Worm (Caenorhabditis elegans): Measurements from ENCODE around the gene Y71H2AM.14.

The Y71H2AM.14 gene

DNA sequence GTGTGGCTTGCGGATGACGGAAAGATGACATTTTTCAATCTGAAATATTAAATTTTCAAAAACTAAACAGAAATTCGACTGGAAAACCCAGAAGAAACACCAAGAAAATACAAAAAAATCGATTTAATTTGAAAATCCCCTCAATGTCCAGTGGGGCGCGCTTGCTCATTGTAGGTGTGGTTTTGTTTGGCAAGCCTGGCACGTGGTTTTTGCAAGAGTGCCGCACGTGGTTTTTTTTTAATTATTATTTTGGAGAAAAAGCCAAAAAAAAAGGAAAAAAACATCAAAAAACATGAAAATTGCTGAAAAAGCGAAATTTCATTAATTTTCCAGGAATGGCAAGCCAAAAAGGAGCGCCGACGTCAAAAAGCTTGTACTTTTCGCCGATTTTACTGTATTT lies 22.2 kb upstream of the Y71H2AM.14 start, which contains the start of gene swsn-3 (continued):
- TF ChIP-seq ztf-1 (GFP tag; conservative IDR thresholded peaks at IDR 0.05) (no peak), nhr-25 (tag; optimal IDR thresholded peaks at IDR 0.05) (peak; percentile 89), skn-1 (tag; optimal IDR thresholded peaks at IDR 0.05) (peak; percentile 55), gmeb-1 (tag; optimal IDR thresholded peaks at IDR 0.05) (peak; percentile 89), blmp-1 (tag; optimal IDR thresholded peaks at IDR 0.05; ENCODE audit: insufficient read depth) (peak; percentile 39), nhr-11 (tag; optimal IDR thresholded peaks at IDR 0.05) (no peak), crh-2 (tag; optimal IDR thresholded peaks at IDR 0.05) (peak; percentile 91), mdl-1 (tag; optimal IDR thresholded peaks at IDR 0.05) (peak; percentile 55 to 71), snpc-4 (tag; optimal IDR thresholded peaks at IDR 0.05) (peak; percentile 70), alr-1 (tag; optimal IDR thresholded peaks at IDR 0.05) (no peak)

- TF ChIP-seq lsy-2 (tag; optimal IDR thresholded peaks at IDR 0.05) = no peak
- peak; percentile 58 for TF ChIP-seq sma-9 (GFP tag; optimal IDR thresholded peaks at IDR 0.05)
- no peak for TF ChIP-seq sma-9 (tag; optimal IDR thresholded peaks at IDR 0.05)
- TF ChIP-seq mbf-1 (tag; optimal IDR thresholded peaks at IDR 0.05) = no peak
- peak; percentile 59 for TF ChIP-seq F13H6.1 (tag; optimal IDR thresholded peaks at IDR 0.05)
- peak; percentile 88 for TF ChIP-seq fos-1 (tag; optimal IDR thresholded peaks at IDR 0.05)
- TF ChIP-seq ceh-16 (tag; optimal IDR thresholded peaks at IDR 0.05) = no peak
- no peak for TF ChIP-seq mab-5 (tag; optimal IDR thresholded peaks at IDR 0.05)
- TF ChIP-seq crh-2 (tag; optimal IDR thresholded peaks at IDR 0.05) = peak; percentile 50
- TF ChIP-seq mdl-1 (tag; optimal IDR thresholded peaks at IDR 0.05) = no peak
- no peak for TF ChIP-seq lin-13 (GFP tag; optimal IDR thresholded peaks at IDR 0.05)
- TF ChIP-seq blmp-1 (tag; optimal IDR thresholded peaks at IDR 0.05; ENCODE audit: insufficient read depth) = peak; percentile 26
These were observed 14.3 kb upstream of the Y71H2AM.14 start, which contains the start of gene pho-9 for ce11 chrIII:2760726-2761125. TSS of gene pho-9 (minus strand) at chrIII:2760816.

DNA sequence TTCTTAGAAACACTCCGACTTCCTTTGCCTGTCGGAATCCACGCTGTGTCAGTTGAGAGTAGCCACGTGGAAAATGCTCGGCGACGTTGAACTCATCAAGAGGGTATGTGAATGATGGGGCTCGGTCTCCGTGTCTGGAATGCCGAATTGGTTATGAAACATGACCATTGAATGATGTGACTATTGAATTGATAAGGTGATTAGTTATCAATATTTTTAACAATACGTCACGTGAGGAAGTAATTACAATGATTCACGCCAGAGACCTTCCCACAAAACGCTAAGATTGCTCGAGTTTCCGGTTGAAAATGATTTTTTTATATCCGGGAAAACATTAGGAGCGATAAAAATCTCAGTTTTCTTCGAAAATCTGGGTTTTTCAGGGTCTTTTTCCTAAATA lies 12.9 kb upstream of the Y71H2AM.14 start:
- peak; percentile 63 for TF ChIP-seq fos-1 (tag; optimal IDR thresholded peaks at IDR 0.05)
- TF ChIP-seq ama-1 (optimal IDR thresholded peaks at IDR 0.05) = no peak

- TF ChIP-seq blmp-1 (tag; optimal IDR thresholded peaks at IDR 0.05; ENCODE audit: insufficient read depth) (no peak), nhr-23 (tag; optimal IDR thresholded peaks at IDR 0.05) (no peak), sma-9 (GFP tag; optimal IDR thresholded peaks at IDR 0.05) (no peak), sma-9 (tag; optimal IDR thresholded peaks at IDR 0.05) (no peak), ceh-16 (tag; optimal IDR thresholded peaks at IDR 0.05) (no peak), ceh-82 (tag; optimal IDR thresholded peaks at IDR 0.05) (no peak), nhr-11 (tag; optimal IDR thresholded peaks at IDR 0.05) (no peak)
These were observed 11.6 kb upstream of the Y71H2AM.14 start for ce11 chrIII:2758092-2758491.

DNA sequence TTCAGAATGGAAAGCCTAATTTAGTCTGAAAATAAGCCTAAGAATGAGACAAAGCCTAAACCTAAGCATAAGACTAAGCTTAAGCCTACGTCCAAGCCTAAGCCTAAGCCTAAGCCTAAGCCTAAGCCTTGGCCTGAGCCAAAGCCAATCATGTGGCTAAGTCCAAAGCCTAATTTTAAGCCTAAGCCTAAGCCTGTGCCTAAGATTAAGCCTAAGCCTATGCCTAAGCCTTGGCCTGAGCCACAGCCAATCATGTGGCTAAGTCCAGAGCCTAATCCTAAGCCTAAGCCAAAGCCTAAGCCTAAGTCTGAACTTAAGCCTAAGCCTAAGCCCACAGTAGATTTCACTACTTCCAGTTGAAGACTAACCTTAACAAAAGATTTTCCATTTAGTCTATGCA lies 11.0 kb upstream of the Y71H2AM.14 start:
- TF ChIP-seq sma-3 (GFP tag; optimal IDR thresholded peaks at IDR 0.05) (no peak), lin-39 (tag; optimal IDR thresholded peaks at IDR 0.05) (no peak), lin-11 (tag; optimal IDR thresholded peaks at IDR 0.05) (no peak), nhr-21 (tag; optimal IDR thresholded peaks at IDR 0.05) (no peak), unc-39 (tag; optimal IDR thresholded peaks at IDR 0.05) (no peak), zag-1 (tag; optimal IDR thresholded peaks at IDR 0.05) (no peak), aly-2 (tag; optimal IDR thresholded peaks at IDR 0.05) (no peak), fos-1 (tag; optimal IDR thresholded peaks at IDR 0.05) (no peak), mbf-1 (tag; optimal IDR thresholded peaks at IDR 0.05) (no peak), nhr-77 (tag; optimal IDR thresholded peaks at IDR 0.05) (no peak), dmd-4 (tag; optimal IDR thresholded peaks at IDR 0.05) (no peak), unc-62 (GFP tag; optimal IDR thresholded peaks at IDR 0.05) (no peak), snpc-4 (tag; optimal IDR thresholded peaks at IDR 0.05) (no peak), unc-55 (GFP tag; optimal IDR thresholded peaks at IDR 0.05) (no peak), elt-1 (tag; optimal IDR thresholded peaks at IDR 0.05) (no peak)

DNA sequence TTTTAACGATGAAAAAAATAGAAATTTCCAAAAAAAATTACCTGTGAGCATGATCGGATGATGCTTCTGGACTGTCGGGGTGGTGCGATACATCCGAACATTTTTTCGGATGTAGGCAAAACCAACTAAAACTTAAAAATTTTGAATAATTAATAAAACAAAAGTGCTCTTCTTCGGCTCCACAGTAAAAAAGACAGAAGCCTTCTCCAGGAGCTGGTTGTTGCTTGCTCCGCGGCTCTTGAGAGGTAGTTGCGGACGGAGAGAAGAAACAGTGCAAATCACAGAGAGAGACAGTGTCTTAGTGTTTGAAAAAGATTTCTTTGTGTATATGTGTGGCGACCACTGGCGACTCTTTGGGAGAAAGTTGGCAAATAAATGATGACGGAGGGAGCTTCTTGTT lies 9.8 kb upstream of the Y71H2AM.14 start, which contains the start of gene gldi-9:
TSS of gene gldi-9 (minus strand) at position 101 of the 400 bp plus-strand sequence.
- TF ChIP-seq aly-2 (tag; optimal IDR thresholded peaks at IDR 0.05) (no peak), crh-2 (tag; optimal IDR thresholded peaks at IDR 0.05) (no peak), ztf-4 (tag; optimal IDR thresholded peaks at IDR 0.05) (no peak), sma-3 (GFP tag; optimal IDR thresholded peaks at IDR 0.05) (no peak), snpc-4 (tag; optimal IDR thresholded peaks at IDR 0.05) (no peak), nhr-25 (tag; optimal IDR thresholded peaks at IDR 0.05) (no peak), peb-1 (tag; optimal IDR thresholded peaks at IDR 0.05) (no peak), ceh-16 (tag; optimal IDR thresholded peaks at IDR 0.05) (no peak), Y55F3AM.14 (GFP tag; optimal IDR thresholded peaks at IDR 0.05) (no peak), elt-1 (tag; optimal IDR thresholded peaks at IDR 0.05) (no peak), lin-39 (tag; optimal IDR thresholded peaks at IDR 0.05) (no peak), nhr-12 (tag; optimal IDR thresholded peaks at IDR 0.05) (no peak), gmeb-1 (tag; optimal IDR thresholded peaks at IDR 0.05) (no peak), sem-4 (tag; optimal IDR thresholded peaks at IDR 0.05) (no peak)
